Fruit fly (Drosophila melanogaster) whole organism, prepupa: ENCODE results near the gene mRpS2.

Source experiments
- Blimp-1 ChIP-seq: fragments of 200-800 bp; sonication (Bioruptor generic); optimal IDR thresholded peaks from 3 replicates; lab custom pipeline; 2017; ENCODE audit warnings: missing biosample characterization, missing genetic modification characterization, mild to moderate bottlenecking, moderate library complexity, missing genetic modification reagents
- CG10631 ChIP-seq: fragments of 200-800 bp; sonication (Bioruptor generic); optimal IDR thresholded peaks from 2 replicates; lab custom pipeline; 2016; ENCODE audit warnings: missing biosample characterization, missing genetic modification characterization
- CG10669 ChIP-seq: fragments of 200-800 bp; sonication (Bioruptor generic); optimal IDR thresholded peaks from 3 replicates; lab custom pipeline; 2018; ENCODE audit warnings: missing biosample characterization, mild to moderate bottlenecking, missing genetic modification characterization, moderate library complexity
- CG11294 ChIP-seq: fragments of 200-800 bp; sonication (Bioruptor generic); IDR thresholded peaks from 2 replicates; pipeline ENCODE4 v1.3.6; 2022; ENCODE audit warnings: missing biosample characterization, missing genetic modification characterization
- CG16779 ChIP-seq: fragments of 200-800 bp; sonication (Bioruptor generic); optimal IDR thresholded peaks from 3 replicates; lab custom pipeline; 2017; ENCODE audit warnings: missing biosample characterization, mild to moderate bottlenecking, missing genetic modification characterization
- CG3032 ChIP-seq: fragments of 200-800 bp; optimal IDR thresholded peaks from 2 replicates; lab custom pipeline; 2019; ENCODE audit warnings: missing biosample characterization, mild to moderate bottlenecking, missing genetic modification characterization, moderate library complexity
- CG31627 ChIP-seq: fragments of 200-800 bp; sonication (Bioruptor generic); optimal IDR thresholded peaks from 3 replicates; lab custom pipeline; 2016; ENCODE audit warnings: missing biosample characterization, missing genetic modification characterization
- CG32006 ChIP-seq: fragments of 200-800 bp; sonication (Bioruptor generic); optimal IDR thresholded peaks from 3 replicates; lab custom pipeline; 2017; ENCODE audit warnings: missing biosample characterization, mild to moderate bottlenecking, missing genetic modification characterization
- CG3919 ChIP-seq: fragments of 200-800 bp; sonication (Bioruptor generic); optimal IDR thresholded peaks from 3 replicates; lab custom pipeline; 2016; ENCODE audit warnings: missing biosample characterization, missing genetic modification characterization
- CG6276 ChIP-seq: fragments of 200-800 bp; sonication (Bioruptor generic); optimal IDR thresholded peaks from 2 replicates; lab custom pipeline; 2017; ENCODE audit warnings: missing biosample characterization, mild to moderate bottlenecking, missing genetic modification characterization
- CG6808 ChIP-seq: fragments of 200-800 bp; sonication (Bioruptor generic); optimal IDR thresholded peaks from 3 replicates; lab custom pipeline; 2017; ENCODE audit warnings: missing biosample characterization, missing genetic modification characterization, mild to moderate bottlenecking, moderate library complexity, missing genetic modification reagents
- CG7368 ChIP-seq: fragments of 200-800 bp; sonication (Bioruptor generic); optimal IDR thresholded peaks from 3 replicates; lab custom pipeline; 2016; ENCODE audit warnings: missing biosample characterization, missing genetic modification characterization
- CG8119 ChIP-seq: fragments of 200-800 bp; sonication (Bioruptor generic); IDR thresholded peaks from 3 replicates; pipeline ENCODE4 v1.3.6; 2022; ENCODE audit warnings: missing biosample characterization, missing genetic modification characterization
- CG8319 ChIP-seq: fragments of 200-800 bp; sonication (Bioruptor generic); optimal IDR thresholded peaks from 3 replicates; lab custom pipeline; 2016; ENCODE audit warnings: missing biosample characterization, missing genetic modification characterization
- CG9139 ChIP-seq: fragments of 200-800 bp; sonication (Bioruptor generic); optimal IDR thresholded peaks from 3 replicates; lab custom pipeline; 2017; ENCODE audit warnings: missing biosample characterization, mild to moderate bottlenecking, missing genetic modification characterization
- Eip75B ChIP-seq: fragments of 200-800 bp; sonication (Bioruptor generic); optimal IDR thresholded peaks from 3 replicates; lab custom pipeline; 2016; ENCODE audit warnings: missing biosample characterization, missing genetic modification characterization
- Eip78C ChIP-seq: fragments of 200-800 bp; sonication (Bioruptor generic); peaks from one replicate; lab custom pipeline; 2016; ENCODE audit warnings: missing biosample characterization, missing genetic modification characterization
- Eip93F ChIP-seq: fragments of 200-800 bp; sonication (Bioruptor generic); optimal IDR thresholded peaks from 2 replicates; lab custom pipeline; 2016; ENCODE audit warnings: missing biosample characterization, mild to moderate bottlenecking, missing genetic modification characterization
- Ets21C ChIP-seq: fragments of 200-800 bp; sonication (Bioruptor generic); optimal IDR thresholded peaks from 3 replicates; lab custom pipeline; 2016; ENCODE audit warnings: missing biosample characterization, missing genetic modification characterization
- Ets96B ChIP-seq: fragments of 200-800 bp; optimal IDR thresholded peaks from 2 replicates; lab custom pipeline; 2019; ENCODE audit warnings: missing biosample characterization, mild to moderate bottlenecking, missing genetic modification characterization, moderate library complexity
- Gug ChIP-seq: fragments of 200-800 bp; sonication (Bioruptor generic); IDR thresholded peaks from 2 replicates; pipeline ENCODE4 v1.3.6; 2022; ENCODE audit warnings: missing biosample characterization, missing genetic modification characterization
- Hr38 ChIP-seq: sonication (Bioruptor generic); optimal IDR thresholded peaks from 2 replicates; lab custom pipeline; 2016; ENCODE audit warnings: missing biosample characterization, missing genetic modification characterization
- Hr39 ChIP-seq: fragments of 200-800 bp; sonication (Bioruptor generic); optimal IDR thresholded peaks from 2 replicates; lab custom pipeline; 2016; ENCODE audit warnings: missing biosample characterization, missing genetic modification characterization
- Met ChIP-seq: fragments of 200-800 bp; sonication (Bioruptor generic); optimal IDR thresholded peaks from 3 replicates; lab custom pipeline; 2016; ENCODE audit warnings: missing biosample characterization, missing genetic modification characterization
- OdsH ChIP-seq: fragments of 200-800 bp; sonication (Bioruptor generic); optimal IDR thresholded peaks from 3 replicates; lab custom pipeline; 2016; ENCODE audit warnings: missing biosample characterization, missing genetic modification characterization
- Smox ChIP-seq: fragments of 200-800 bp; sonication (Bioruptor generic); optimal IDR thresholded peaks from 3 replicates; lab custom pipeline; 2016; ENCODE audit warnings: missing biosample characterization, missing genetic modification characterization
- Sox14 ChIP-seq: fragments of 200-800 bp; sonication (Bioruptor generic); optimal IDR thresholded peaks from 3 replicates; lab custom pipeline; 2016; ENCODE audit warnings: missing biosample characterization, missing genetic modification characterization
- Sox15 ChIP-seq: fragments of 200-800 bp; sonication (Bioruptor generic); optimal IDR thresholded peaks from 3 replicates; lab custom pipeline; 2016; ENCODE audit warnings: missing biosample characterization, missing genetic modification characterization
- achi ChIP-seq: fragments of 200-800 bp; sonication (Bioruptor generic); optimal IDR thresholded peaks from 3 replicates; lab custom pipeline; 2016; ENCODE audit warnings: missing biosample characterization, missing genetic modification characterization
- acj6 ChIP-seq: fragments of 200-800 bp; sonication (Bioruptor generic); optimal IDR thresholded peaks from 3 replicates; lab custom pipeline; 2016; ENCODE audit warnings: missing biosample characterization, missing genetic modification characterization
- cyc ChIP-seq: fragments of 200-800 bp; sonication (Bioruptor generic); optimal IDR thresholded peaks from 3 replicates; lab custom pipeline; 2016; ENCODE audit warnings: missing biosample characterization, missing genetic modification characterization
- dac ChIP-seq: fragments of 200-800 bp; sonication (Bioruptor generic); optimal IDR thresholded peaks from 2 replicates; lab custom pipeline; 2017; ENCODE audit warnings: missing biosample characterization, mild to moderate bottlenecking, missing genetic modification characterization
- dsx ChIP-seq: fragments of 200-800 bp; optimal IDR thresholded peaks from 3 replicates; lab custom pipeline; 2019; ENCODE audit warnings: missing biosample characterization, mild to moderate bottlenecking, missing genetic modification characterization, moderate library complexity; ENCODE audit not compliant: poor library complexity, severe bottlenecking
- fd59A ChIP-seq: fragments of 200-800 bp; sonication (Bioruptor generic); optimal IDR thresholded peaks from 2 replicates; lab custom pipeline; 2017; ENCODE audit warnings: missing biosample characterization, mild to moderate bottlenecking, missing genetic modification characterization, missing genetic modification reagents
- fd85E ChIP-seq: fragments of 200-800 bp; sonication (Bioruptor generic); optimal IDR thresholded peaks from 3 replicates; lab custom pipeline; 2016; ENCODE audit warnings: missing biosample characterization, missing genetic modification characterization
- fkh ChIP-seq: fragments of 200-800 bp; sonication (Bioruptor generic); optimal IDR thresholded peaks from 3 replicates; lab custom pipeline; 2017; ENCODE audit warnings: missing biosample characterization, mild to moderate bottlenecking, missing genetic modification characterization, moderate library complexity
- net ChIP-seq: fragments of 200-800 bp; sonication (Bioruptor generic); optimal IDR thresholded peaks from 3 replicates; lab custom pipeline; 2016; ENCODE audit warnings: missing biosample characterization, missing genetic modification characterization
- pdm3 ChIP-seq: fragments of 200-800 bp; sonication (Bioruptor generic); optimal IDR thresholded peaks from 3 replicates; lab custom pipeline; 2016; ENCODE audit warnings: missing biosample characterization, missing genetic modification characterization
- spab ChIP-seq: fragments of 200-800 bp; sonication (Bioruptor generic); optimal IDR thresholded peaks from 2 replicates; lab custom pipeline; 2017; ENCODE audit warnings: missing biosample characterization, mild to moderate bottlenecking, missing genetic modification characterization, missing genetic modification reagents
- ss ChIP-seq, 2 experiments: fragments of 200-800 bp; sonication (Bioruptor generic); optimal IDR thresholded peaks; 2 replicates in 1 of 2; 3 replicates in 1 of 2; lab custom pipeline; 2017 to 2018; ENCODE audit warnings: mild to moderate bottlenecking in 2 of 2, missing biosample characterization in 2 of 2, missing genetic modification characterization in 2 of 2, moderate library complexity in 1 of 2
- topi ChIP-seq: fragments of 200-800 bp; sonication (Bioruptor generic); optimal IDR thresholded peaks from 3 replicates; lab custom pipeline; 2016; ENCODE audit warnings: missing biosample characterization, missing genetic modification characterization
- vri ChIP-seq: fragments of 200-800 bp; sonication (Bioruptor generic); optimal IDR thresholded peaks from 3 replicates; lab custom pipeline; 2016; ENCODE audit warnings: missing biosample characterization, mild to moderate bottlenecking, missing genetic modification characterization

Gene mRpS2

DNA sequence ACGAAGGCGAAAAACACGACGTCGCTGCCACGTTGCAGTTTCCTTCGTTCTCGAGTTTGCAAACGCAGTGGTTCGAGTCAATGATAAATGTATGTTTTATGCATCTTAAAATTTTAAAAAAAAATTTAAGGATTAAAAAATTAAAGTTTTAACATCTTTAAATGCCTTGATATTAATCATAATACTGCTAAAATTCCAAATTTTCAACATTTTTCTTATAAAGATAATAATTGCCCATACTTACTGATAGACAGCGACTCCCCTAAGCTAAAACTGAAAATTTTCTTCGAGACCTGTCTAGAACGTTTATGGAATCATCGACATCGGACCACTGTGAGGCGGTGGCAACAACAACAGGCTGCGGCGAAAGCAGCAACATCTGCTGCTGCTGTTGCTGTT is 28.9 kb downstream of the mRpS2 start (continued):
- TF ChIP-seq fkh (GFP tag; lab: Kevin White, UChicago) (peak; percentile 16), Sox15 (GFP tag; lab: Kevin White, UChicago) (peak; percentile 61), acj6 (GFP tag; lab: Kevin White, UChicago) (peak; percentile 60), dsx (GFP tag; lab: Kevin White, UChicago) (peak; percentile 77), CG8119 (GFP tag; lab: Robert Waterston, UW) (peak; percentile 78), CG10631 (GFP tag; lab: Kevin White, UChicago) (peak; percentile 56), CG9139 (GFP tag; lab: Kevin White, UChicago) (peak; percentile 66), Smox (peak; percentile 71), CG10669 (GFP tag; lab: Kevin White, UChicago) (peak; percentile 82), net (GFP tag; lab: Kevin White, UChicago) (peak; percentile 81), Hr39 (GFP tag; lab: Kevin White, UChicago) (no peak), spab (GFP tag; lab: Kevin White, UChicago) (peak; percentile 88), Eip93F (GFP tag; lab: Kevin White, UChicago) (no peak), CG7368 (GFP tag; lab: Kevin White, UChicago) (peak; percentile 56), achi (peak; percentile 79), pdm3 (GFP tag; lab: Kevin White, UChicago) (peak; percentile 76), CG6276 (GFP tag; lab: Kevin White, UChicago) (peak; percentile 74), vri (GFP tag; lab: Kevin White, UChicago) (peak; percentile 30), CG11294 (GFP tag; lab: Robert Waterston, UW) (peak; percentile 27; the same call in 1 of the 2 replicates), fd59A (GFP tag; lab: Kevin White, UChicago) (peak; percentile 58), CG3032 (tag; lab: Kevin White, UChicago) (peak; percentile 91), CG32006 (peak; percentile 78), Sox14 (GFP tag; lab: Kevin White, UChicago) (peak; percentile 68), Eip78C (GFP tag; lab: Kevin White, UChicago) (peak; percentile 97), CG6808 (GFP tag; lab: Kevin White, UChicago) (peak; percentile 89), CG3919 (peak; percentile 74), Hr38 (GFP tag; lab: Kevin White, UChicago) (no peak), dac (GFP tag; lab: Kevin White, UChicago) (peak; percentile 8), CG8319 (peak; percentile 49), cyc (GFP tag; lab: Kevin White, UChicago) (peak; percentile 49), Ets21C (peak; percentile 57), Eip75B (peak; percentile 79), ss (GFP tag; optimal IDR thresholded peaks at IDR 0.05; lab: Kevin White, UChicago) (peak; percentile 85 to 93), CG31627 (peak; percentile 29), Ets96B (tag; lab: Kevin White, UChicago) (peak; percentile 87), topi (GFP tag; lab: Kevin White, UChicago) (peak; percentile 75), Gug (GFP tag; lab: Robert Waterston, UW) (peak; percentile 63), CG16779 (tag; lab: Kevin White, UChicago) (peak; percentile 81), fd85E (peak; percentile 28), Met (GFP tag; lab: Kevin White, UChicago) (peak; percentile 72), Blimp-1 (GFP tag; lab: Kevin White, UChicago) (peak; percentile 3), OdsH (GFP tag; lab: Kevin White, UChicago) (peak; percentile 82)
- TF ChIP-seq, all 60 proteins: peak for 57
